Worm (Caenorhabditis elegans): ENCODE data around the gene ZK1128.7.

The ZK1128.7 gene

DNA sequence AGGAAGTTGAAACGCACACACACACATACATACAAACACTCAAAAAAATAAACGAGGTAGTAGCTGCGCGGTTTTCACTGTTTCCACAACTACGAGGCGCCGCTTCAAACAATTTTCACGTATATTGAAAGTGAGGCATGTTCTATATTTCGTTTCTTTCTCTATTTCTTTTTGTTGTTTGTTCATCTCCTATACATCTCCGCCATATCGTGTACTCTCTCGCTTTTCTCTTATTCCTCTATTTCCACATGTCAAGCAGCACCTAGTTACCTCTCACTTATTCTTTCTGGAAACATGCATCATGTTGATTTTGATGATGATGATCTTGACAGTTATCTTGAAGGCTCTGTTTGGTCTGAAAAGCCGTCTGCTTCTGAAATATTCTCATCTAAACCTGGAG lies at the start of gene ZK1128.7:
Gene ZK1128.7 (plus strand): TSS at position 229 of the 400 bp plus-strand sequence.
- no peak for TF ChIP-seq ztf-23 (GFP tag; IDR thresholded peaks at IDR 0.05)
- no peak for TF ChIP-seq med-1 (GFP tag; optimal IDR thresholded peaks at IDR 0.05; ENCODE audit: insufficient read depth)
- no peak for TF ChIP-seq cog-1 (tag; optimal IDR thresholded peaks at IDR 0.05)
- TF ChIP-seq T22C8.4 (GFP tag; IDR thresholded peaks at IDR 0.05), result no peak
- TF ChIP-seq ztf-29 (GFP tag; IDR thresholded peaks at IDR 0.05), result no peak
- TF ChIP-seq klf-2 (GFP tag; conservative IDR thresholded peaks at IDR 0.05), result no peak
- no peak for TF ChIP-seq flt-1 (GFP tag; IDR thresholded peaks at IDR 0.05)
- no peak for TF ChIP-seq tab-1 (GFP tag; IDR thresholded peaks at IDR 0.05)
- TF ChIP-seq ref-1 (GFP tag; conservative IDR thresholded peaks at IDR 0.05), result no peak

DNA sequence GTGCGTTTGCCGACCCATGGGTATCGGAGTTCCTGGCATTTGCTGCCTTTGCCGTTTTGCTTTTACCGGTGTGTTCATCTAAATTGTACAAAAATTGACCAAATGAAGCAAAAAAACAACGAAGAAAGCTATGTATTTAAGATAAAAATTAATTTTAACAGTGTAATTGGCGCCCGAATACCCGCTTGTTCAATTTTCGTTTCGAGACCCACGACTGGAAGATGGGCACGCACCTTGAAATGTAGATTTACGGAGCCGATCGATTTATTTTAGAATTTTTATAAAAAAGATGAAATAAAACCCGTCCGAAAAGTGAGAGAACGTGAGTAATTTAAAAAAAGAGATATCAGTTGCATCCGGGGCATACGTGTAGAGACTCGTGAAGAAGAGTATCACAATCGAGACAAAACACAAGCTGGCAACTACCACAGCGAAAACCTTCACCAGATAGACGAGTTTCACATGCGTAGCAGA lies 48.3 kb upstream of the ZK1128.7 start, which contains the start of gene hal-2:
Gene hal-2 (minus strand): TSS at position 424 of the 474 bp plus-strand sequence.
- TF ChIP-seq klf-2 (GFP tag; conservative IDR thresholded peaks at IDR 0.05) (no peak), cog-1 (tag; optimal IDR thresholded peaks at IDR 0.05) (no peak)

DNA sequence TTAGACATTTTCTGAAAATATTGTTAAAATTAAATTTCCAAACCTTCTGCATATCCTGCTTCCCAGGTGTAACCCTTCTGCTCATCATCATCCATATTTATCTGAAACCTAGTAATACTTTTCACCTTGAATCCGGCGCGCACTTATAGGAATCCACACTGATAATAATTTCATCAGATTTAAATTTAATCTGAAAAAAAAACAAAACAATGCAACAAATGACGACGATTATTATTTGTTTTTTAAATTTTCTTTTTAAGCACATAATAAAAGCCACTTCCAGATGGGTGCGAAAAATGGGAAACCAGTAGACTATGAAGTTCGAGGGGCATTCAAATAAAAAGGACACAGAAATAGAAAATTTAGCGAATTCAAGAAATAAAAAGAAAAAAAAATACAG lies 46.1 kb upstream of the ZK1128.7 start, which contains the start of gene gtf-2H2C:
Gene gtf-2H2C (minus strand): TSS at position 101 of the 400 bp plus-strand sequence.
- TF ChIP-seq klf-2 (GFP tag; conservative IDR thresholded peaks at IDR 0.05) (no peak), tab-1 (GFP tag; IDR thresholded peaks at IDR 0.05) (no peak), flt-1 (GFP tag; IDR thresholded peaks at IDR 0.05) (no peak), T22C8.4 (GFP tag; IDR thresholded peaks at IDR 0.05) (no peak), med-1 (GFP tag; optimal IDR thresholded peaks at IDR 0.05; ENCODE audit: insufficient read depth) (no peak), cog-1 (tag; optimal IDR thresholded peaks at IDR 0.05) (no peak), ztf-23 (GFP tag; IDR thresholded peaks at IDR 0.05) (no peak), ref-1 (GFP tag; conservative IDR thresholded peaks at IDR 0.05) (no peak), ztf-29 (GFP tag; IDR thresholded peaks at IDR 0.05) (no peak)

DNA sequence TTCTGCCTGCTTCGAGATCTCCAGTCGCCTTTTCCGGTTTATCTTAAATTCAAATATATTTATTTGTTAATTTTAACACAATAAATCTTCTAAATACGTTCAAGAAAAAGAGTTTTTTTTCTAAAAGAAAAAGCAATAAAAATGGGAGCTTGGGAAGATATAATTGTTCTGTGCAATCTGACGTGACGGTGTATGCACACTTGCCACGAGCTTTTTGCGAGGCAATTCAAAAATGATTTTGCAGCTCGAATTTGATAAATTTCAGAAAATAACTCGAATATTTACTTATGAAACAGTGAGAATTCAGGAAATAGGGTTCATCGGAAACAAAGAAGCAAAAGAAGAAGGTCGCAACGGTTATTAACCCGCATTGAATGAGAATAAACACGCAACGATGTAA lies 43.7 kb upstream of the ZK1128.7 start:
- TF ChIP-seq tab-1 (GFP tag; IDR thresholded peaks at IDR 0.05) (no peak), ztf-29 (GFP tag; IDR thresholded peaks at IDR 0.05) (no peak), ztf-23 (GFP tag; IDR thresholded peaks at IDR 0.05) (no peak), T22C8.4 (GFP tag; IDR thresholded peaks at IDR 0.05) (no peak), klf-2 (GFP tag; conservative IDR thresholded peaks at IDR 0.05) (no peak), med-1 (GFP tag; optimal IDR thresholded peaks at IDR 0.05; ENCODE audit: insufficient read depth) (no peak), ref-1 (GFP tag; conservative IDR thresholded peaks at IDR 0.05) (no peak), cog-1 (tag; optimal IDR thresholded peaks at IDR 0.05) (no peak), flt-1 (GFP tag; IDR thresholded peaks at IDR 0.05) (no peak)

DNA sequence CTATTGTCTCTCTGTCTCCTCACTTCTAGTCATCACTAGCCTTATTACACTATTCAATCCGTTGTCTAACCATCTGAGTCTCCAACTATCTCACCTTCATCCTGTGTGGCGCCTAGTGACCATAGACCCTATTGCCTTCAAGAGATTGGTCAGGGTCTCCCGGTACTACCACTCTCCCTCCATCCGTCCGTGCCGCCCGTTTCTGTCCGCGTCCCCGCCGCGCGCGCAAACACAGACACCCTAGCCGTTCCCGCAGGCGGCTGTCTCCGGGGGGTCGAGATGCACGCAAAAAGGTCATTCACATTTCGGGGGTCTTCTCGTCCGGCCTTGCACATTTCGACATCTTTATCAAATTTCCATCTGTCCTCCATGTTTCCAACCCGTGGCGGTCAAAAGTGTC lies 42.3 kb upstream of the ZK1128.7 start:
- TF ChIP-seq tab-1 (GFP tag; IDR thresholded peaks at IDR 0.05), result peak; percentile 76; the same call in 1 of the 2 replicates
- TF ChIP-seq cog-1 (tag; optimal IDR thresholded peaks at IDR 0.05), result peak; percentile 25
- no peak for TF ChIP-seq med-1 (GFP tag; optimal IDR thresholded peaks at IDR 0.05; ENCODE audit: insufficient read depth)
- TF ChIP-seq flt-1 (GFP tag; IDR thresholded peaks at IDR 0.05), result peak; percentile 76

DNA sequence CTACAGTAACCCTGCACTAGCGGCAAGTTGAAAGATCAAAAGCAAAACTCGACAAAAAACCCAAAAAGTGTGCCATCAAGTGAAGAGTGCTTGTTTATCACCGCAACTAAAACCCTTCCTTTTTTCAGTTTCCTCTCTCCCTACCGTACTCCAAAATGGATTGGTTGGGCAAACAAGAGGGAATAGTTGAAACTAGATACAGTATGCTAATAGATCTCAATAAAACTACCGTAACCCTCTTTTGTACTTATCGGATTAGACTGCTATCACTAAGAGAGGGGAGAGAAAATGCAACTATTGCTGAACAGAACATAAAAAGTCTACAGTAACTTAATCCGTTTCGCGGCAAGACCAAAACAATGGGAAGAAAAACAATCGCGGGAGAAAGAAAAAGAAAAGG lies 41.4 kb upstream of the ZK1128.7 start:
- no peak for TF ChIP-seq klf-2 (GFP tag; conservative IDR thresholded peaks at IDR 0.05)
- no peak for TF ChIP-seq ztf-23 (GFP tag; IDR thresholded peaks at IDR 0.05)
- TF ChIP-seq ref-1 (GFP tag; conservative IDR thresholded peaks at IDR 0.05), result no peak
- TF ChIP-seq med-1 (GFP tag; optimal IDR thresholded peaks at IDR 0.05; ENCODE audit: insufficient read depth), result no peak
- no peak for TF ChIP-seq ztf-29 (GFP tag; IDR thresholded peaks at IDR 0.05)
- TF ChIP-seq tab-1 (GFP tag; IDR thresholded peaks at IDR 0.05), result no peak
- TF ChIP-seq flt-1 (GFP tag; IDR thresholded peaks at IDR 0.05), result no peak
- TF ChIP-seq cog-1 (tag; optimal IDR thresholded peaks at IDR 0.05), result no peak
- no peak for TF ChIP-seq T22C8.4 (GFP tag; IDR thresholded peaks at IDR 0.05)

DNA sequence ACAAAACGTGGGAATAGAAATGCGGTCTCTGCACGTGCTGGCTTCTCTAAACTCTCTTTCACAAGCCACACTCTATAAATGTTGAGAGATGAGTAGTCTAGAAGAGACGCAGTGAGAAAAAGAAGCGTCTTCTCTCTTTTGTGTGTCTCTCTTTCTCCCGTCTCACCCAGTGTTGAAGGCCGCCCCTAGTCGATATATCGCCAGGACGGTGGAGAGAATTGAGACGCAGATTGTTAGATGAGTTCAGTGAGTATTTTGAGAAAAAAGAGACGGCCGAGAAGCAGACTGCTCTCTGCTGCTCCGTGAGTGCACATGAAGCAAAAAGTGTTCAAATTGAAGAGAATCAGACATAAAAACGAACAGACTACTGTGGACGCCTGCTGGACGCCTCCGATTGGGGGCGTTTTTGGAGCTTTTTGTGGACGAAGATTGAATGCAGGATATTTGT lies 40.3 kb upstream of the ZK1128.7 start:
- TF ChIP-seq T22C8.4 (GFP tag; IDR thresholded peaks at IDR 0.05) (0 out of 2 replicates have a peak, but pooled peaks have one; percentile 43), ref-1 (GFP tag; conservative IDR thresholded peaks at IDR 0.05) (no peak), tab-1 (GFP tag; IDR thresholded peaks at IDR 0.05) (0 out of 2 replicates have a peak, but pooled peaks have one; percentile 47), flt-1 (GFP tag; IDR thresholded peaks at IDR 0.05) (peak; percentile 64; the same call in 1 of the 2 replicates), cog-1 (tag; optimal IDR thresholded peaks at IDR 0.05) (peak; percentile 69), ztf-29 (GFP tag; IDR thresholded peaks at IDR 0.05) (0 out of 2 replicates have a peak, but pooled peaks have one; percentile 6), ztf-23 (GFP tag; IDR thresholded peaks at IDR 0.05) (0 out of 2 replicates have a peak, but pooled peaks have one; percentile 48), klf-2 (GFP tag; conservative IDR thresholded peaks at IDR 0.05) (no peak), med-1 (GFP tag; optimal IDR thresholded peaks at IDR 0.05; ENCODE audit: insufficient read depth) (no peak)

DNA sequence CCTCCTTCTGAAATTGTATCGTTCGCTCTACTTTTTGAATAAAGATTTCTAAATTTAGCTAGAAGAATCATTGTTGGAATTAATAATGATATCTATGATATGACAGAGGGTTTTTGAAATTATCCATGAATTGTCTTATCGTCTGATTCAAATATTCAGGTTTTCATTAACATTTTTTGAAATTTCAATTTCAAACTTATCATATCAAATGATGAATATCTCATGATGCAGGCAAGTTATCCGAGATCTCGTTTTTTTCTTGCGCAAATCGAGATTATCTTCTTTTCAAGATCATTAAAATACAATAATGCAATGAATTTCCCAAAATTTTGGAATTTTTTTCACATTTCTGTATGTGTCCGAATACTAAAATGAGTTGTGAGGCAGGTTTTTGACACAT lies 38.8 kb upstream of the ZK1128.7 start, which contains the start of gene spop-1:
Gene spop-1 (minus strand): TSS at position 101 of the 400 bp plus-strand sequence.
- TF ChIP-seq tab-1 (GFP tag; IDR thresholded peaks at IDR 0.05), result no peak
- no peak for TF ChIP-seq T22C8.4 (GFP tag; IDR thresholded peaks at IDR 0.05)
- TF ChIP-seq cog-1 (tag; optimal IDR thresholded peaks at IDR 0.05), result no peak
- TF ChIP-seq flt-1 (GFP tag; IDR thresholded peaks at IDR 0.05), result no peak
- TF ChIP-seq klf-2 (GFP tag; conservative IDR thresholded peaks at IDR 0.05), result no peak
- TF ChIP-seq ztf-23 (GFP tag; IDR thresholded peaks at IDR 0.05), result no peak
- TF ChIP-seq ref-1 (GFP tag; conservative IDR thresholded peaks at IDR 0.05), result no peak
- TF ChIP-seq ztf-29 (GFP tag; IDR thresholded peaks at IDR 0.05), result no peak
- no peak for TF ChIP-seq med-1 (GFP tag; optimal IDR thresholded peaks at IDR 0.05; ENCODE audit: insufficient read depth)

DNA sequence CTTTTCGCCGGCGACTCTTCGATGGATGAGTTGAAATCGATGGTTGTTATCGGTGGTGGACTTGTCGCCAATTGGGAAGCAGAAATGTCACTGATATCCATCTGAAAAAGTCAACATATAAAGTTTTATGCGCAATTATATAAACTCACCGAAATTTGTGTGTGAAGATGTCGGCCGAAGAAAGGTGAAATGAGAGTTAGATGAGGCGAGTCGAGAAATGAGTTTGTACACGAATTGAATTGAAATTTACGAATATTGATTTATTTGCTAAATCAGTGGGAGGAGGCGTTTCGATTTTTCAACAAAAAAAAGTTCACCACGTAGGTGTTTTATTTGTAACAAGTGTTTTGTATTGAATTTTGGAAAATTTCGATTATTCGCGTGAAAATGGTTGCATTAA lies 35.5 kb upstream of the ZK1128.7 start, which contains the start of gene kel-10:
Gene kel-10 (minus strand): TSS at position 101 of the 400 bp plus-strand sequence.
- TF ChIP-seq klf-2 (GFP tag; conservative IDR thresholded peaks at IDR 0.05), result no peak
- TF ChIP-seq ztf-29 (GFP tag; IDR thresholded peaks at IDR 0.05), result no peak
- no peak for TF ChIP-seq flt-1 (GFP tag; IDR thresholded peaks at IDR 0.05)
- TF ChIP-seq ztf-23 (GFP tag; IDR thresholded peaks at IDR 0.05), result no peak
- no peak for TF ChIP-seq cog-1 (tag; optimal IDR thresholded peaks at IDR 0.05)
- TF ChIP-seq med-1 (GFP tag; optimal IDR thresholded peaks at IDR 0.05; ENCODE audit: insufficient read depth), result no peak
- no peak for TF ChIP-seq tab-1 (GFP tag; IDR thresholded peaks at IDR 0.05)

DNA sequence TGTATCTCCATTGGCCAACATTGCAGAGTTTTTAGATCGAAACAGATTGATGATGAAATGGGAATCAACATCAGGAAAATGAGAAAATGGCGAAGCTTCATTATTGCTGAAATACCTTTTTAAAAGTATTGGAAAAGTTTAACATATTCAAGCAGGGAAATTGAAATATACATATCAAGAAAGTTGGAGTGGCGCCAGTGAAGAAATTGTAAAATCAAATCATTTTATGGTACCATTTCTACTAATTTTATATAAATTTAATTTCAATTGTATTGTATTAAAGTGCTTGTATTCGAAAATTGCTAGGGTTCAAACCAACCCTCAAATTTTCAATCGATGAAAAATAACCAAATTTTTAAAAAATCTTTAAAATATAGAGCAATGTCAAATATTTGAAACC lies 30.4 kb upstream of the ZK1128.7 start, which contains the start of gene srt-55:
Gene srt-55 (minus strand): TSS at position 101 of the 400 bp plus-strand sequence.
- TF ChIP-seq flt-1 (GFP tag; IDR thresholded peaks at IDR 0.05) (no peak), klf-2 (GFP tag; conservative IDR thresholded peaks at IDR 0.05) (no peak), ztf-29 (GFP tag; IDR thresholded peaks at IDR 0.05) (no peak), ztf-23 (GFP tag; IDR thresholded peaks at IDR 0.05) (no peak), ref-1 (GFP tag; conservative IDR thresholded peaks at IDR 0.05) (no peak), cog-1 (tag; optimal IDR thresholded peaks at IDR 0.05) (no peak), med-1 (GFP tag; optimal IDR thresholded peaks at IDR 0.05; ENCODE audit: insufficient read depth) (no peak), T22C8.4 (GFP tag; IDR thresholded peaks at IDR 0.05) (no peak), tab-1 (GFP tag; IDR thresholded peaks at IDR 0.05) (no peak)
